Fruit fly (Drosophila melanogaster): ENCODE measurements around the gene CG7083.

- TF ChIP-seq ttk (optimal IDR thresholded peaks at IDR 0.05) (no peak), h (optimal IDR thresholded peaks at IDR 0.05) (no peak), psq (optimal IDR thresholded peaks at IDR 0.05) (no peak), Sin3A (optimal IDR thresholded peaks at IDR 0.05) (no peak), insv (optimal IDR thresholded peaks at IDR 0.05) (no peak)
Measured at dm6 chr3L:8372035-8372434, 31.4 kb downstream of the CG7083 start, which contains the start of gene ImpE1.
